Worm (Caenorhabditis elegans): Measurements from ENCODE around the gene glt-7.

glt-7 gene

DNA sequence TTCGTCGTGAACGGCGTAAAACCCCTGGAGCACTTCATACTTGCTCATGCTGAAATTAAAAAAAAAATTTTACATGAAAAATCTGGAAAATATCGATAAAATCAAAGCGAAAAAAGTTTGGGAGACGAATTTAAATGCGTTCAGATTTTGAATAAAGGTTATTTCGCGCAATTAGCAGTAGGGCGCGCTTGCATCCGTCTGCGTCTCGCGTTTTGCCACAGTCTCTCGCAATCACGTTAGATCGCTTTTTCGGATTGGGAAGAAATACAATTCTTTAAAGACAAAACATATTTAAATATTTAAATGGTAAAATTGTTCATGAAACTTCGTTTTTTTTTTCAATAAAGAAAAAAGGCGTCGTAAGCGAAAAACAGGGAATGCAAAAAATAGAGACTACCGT is 12.5 kb upstream of the glt-7 start, which contains the start of gene pig-1:
pig-1 (minus strand) TSS at position 49 of the 400 bp plus-strand sequence.
- peak; percentile 92 for TF ChIP-seq ces-1 (GFP tag; optimal IDR thresholded peaks at IDR 0.05)
- peak; percentile 49 for TF ChIP-seq pha-4 (tag; optimal IDR thresholded peaks at IDR 0.05)
- TF ChIP-seq blmp-1 (tag; optimal IDR thresholded peaks at IDR 0.05): no peak
- peak; percentile 67 for TF ChIP-seq lin-13 (tag; optimal IDR thresholded peaks at IDR 0.05)
- peak; percentile 47 for TF ChIP-seq lsy-2 (tag; optimal IDR thresholded peaks at IDR 0.05)
- TF ChIP-seq ceh-39 (tag; optimal IDR thresholded peaks at IDR 0.05): peak; percentile 17
- no peak for TF ChIP-seq nhr-76 (tag; optimal IDR thresholded peaks at IDR 0.05)
- peak; percentile 56 for TF ChIP-seq mep-1 (tag; optimal IDR thresholded peaks at IDR 0.05)
- TF ChIP-seq zip-8 (tag; optimal IDR thresholded peaks at IDR 0.05): no peak
- TF ChIP-seq nhr-12 (tag; optimal IDR thresholded peaks at IDR 0.05): no peak
- peak; percentile 24 for TF ChIP-seq mab-5 (tag; optimal IDR thresholded peaks at IDR 0.05)
- no peak for TF ChIP-seq lin-32 (GFP tag; optimal IDR thresholded peaks at IDR 0.05)
- TF ChIP-seq M03D4.4 (tag; optimal IDR thresholded peaks at IDR 0.05): no peak
- no peak for TF ChIP-seq unc-39 (tag; optimal IDR thresholded peaks at IDR 0.05)
- TF ChIP-seq ztf-11 (tag; optimal IDR thresholded peaks at IDR 0.05): no peak
- no peak for TF ChIP-seq unc-120 (tag; optimal IDR thresholded peaks at IDR 0.05; ENCODE audit: poor library complexity, severe bottlenecking)
- no peak for TF ChIP-seq ceh-43 (GFP tag; optimal IDR thresholded peaks at IDR 0.05)
- no peak for TF ChIP-seq tbx-8 (GFP tag; optimal IDR thresholded peaks at IDR 0.05)
- TF ChIP-seq unc-62 (GFP tag; optimal IDR thresholded peaks at IDR 0.05): no peak
- no peak for TF ChIP-seq ceh-83 (GFP tag; optimal IDR thresholded peaks at IDR 0.05)

ce11 chrIV:522566-522965 is 9.4 kb upstream of the glt-7 start:
- TF ChIP-seq unc-120 (tag; optimal IDR thresholded peaks at IDR 0.05; ENCODE audit: poor library complexity, severe bottlenecking) (no peak), mep-1 (tag; optimal IDR thresholded peaks at IDR 0.05) (no peak), cnd-1 (tag; optimal IDR thresholded peaks at IDR 0.05) (no peak), blmp-1 (tag; optimal IDR thresholded peaks at IDR 0.05) (no peak), flh-1 (GFP tag; optimal IDR thresholded peaks at IDR 0.05) (no peak), nhr-76 (tag; optimal IDR thresholded peaks at IDR 0.05) (no peak), pha-4 (tag; optimal IDR thresholded peaks at IDR 0.05) (no peak), ham-2 (GFP tag; optimal IDR thresholded peaks at IDR 0.05) (no peak), elt-3 (tag; optimal IDR thresholded peaks at IDR 0.05) (no peak), lin-13 (tag; optimal IDR thresholded peaks at IDR 0.05) (no peak), unc-62 (GFP tag; optimal IDR thresholded peaks at IDR 0.05) (no peak), drap-1 (GFP tag; optimal IDR thresholded peaks at IDR 0.05) (no peak), nhr-2 (tag; optimal IDR thresholded peaks at IDR 0.05) (no peak), M03D4.4 (tag; optimal IDR thresholded peaks at IDR 0.05) (no peak), elt-1 (tag; optimal IDR thresholded peaks at IDR 0.05; ENCODE audit: borderline replicate concordance, insufficient read depth) (no peak), ceh-39 (tag; optimal IDR thresholded peaks at IDR 0.05) (no peak), hlh-1 (tag; optimal IDR thresholded peaks at IDR 0.05) (no peak), ztf-11 (tag; optimal IDR thresholded peaks at IDR 0.05) (no peak), lin-32 (GFP tag; optimal IDR thresholded peaks at IDR 0.05) (no peak), sptf-1 (tag; optimal IDR thresholded peaks at IDR 0.05) (no peak)

ce11 chrIV:523595-523994 is 8.3 kb upstream of the glt-7 start, which contains the start of gene asm-3:
Gene asm-3, minus strand, starts transcription at chrIV:523809.
- TF ChIP-seq bed-3 (GFP tag; optimal IDR thresholded peaks at IDR 0.05) (no peak), snpc-4 (tag; optimal IDR thresholded peaks at IDR 0.05) (no peak), lsy-2 (tag; optimal IDR thresholded peaks at IDR 0.05) (no peak), ceh-39 (tag; optimal IDR thresholded peaks at IDR 0.05) (no peak), nhr-76 (tag; optimal IDR thresholded peaks at IDR 0.05) (no peak), pha-4 (tag; optimal IDR thresholded peaks at IDR 0.05) (no peak), cnd-1 (tag; optimal IDR thresholded peaks at IDR 0.05) (no peak), unc-39 (tag; optimal IDR thresholded peaks at IDR 0.05) (no peak), sptf-1 (tag; optimal IDR thresholded peaks at IDR 0.05) (no peak), M03D4.4 (tag; optimal IDR thresholded peaks at IDR 0.05) (no peak), nhr-12 (tag; optimal IDR thresholded peaks at IDR 0.05) (no peak), elt-1 (tag; optimal IDR thresholded peaks at IDR 0.05; ENCODE audit: borderline replicate concordance, insufficient read depth) (no peak), ceh-43 (GFP tag; optimal IDR thresholded peaks at IDR 0.05) (no peak), ceh-83 (GFP tag; optimal IDR thresholded peaks at IDR 0.05) (no peak), lin-32 (GFP tag; optimal IDR thresholded peaks at IDR 0.05) (no peak)

DNA sequence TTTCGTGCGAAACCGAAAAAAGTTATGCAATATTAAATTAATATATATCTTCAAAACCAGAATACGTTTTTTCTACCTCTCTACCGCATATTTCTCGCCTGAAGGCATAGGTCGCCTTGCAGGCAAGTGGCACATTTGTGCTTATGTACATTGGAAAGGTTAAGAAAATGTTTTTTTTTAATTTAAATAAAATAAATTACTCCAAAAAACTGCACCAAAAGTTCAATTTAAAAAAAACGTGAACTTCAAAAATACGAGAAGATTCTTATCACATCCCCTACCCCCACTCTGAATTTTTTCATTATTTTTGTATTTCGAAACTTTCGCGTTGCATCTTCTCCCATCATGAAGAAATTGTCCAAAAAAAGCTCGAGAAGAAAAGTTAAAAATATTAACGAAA is 7.6 kb upstream of the glt-7 start, which contains the start of gene W03G1.2:
W03G1.2 (plus strand) TSS at position 301 of the 400 bp plus-strand sequence.
- TF ChIP-seq ceh-83 (GFP tag; optimal IDR thresholded peaks at IDR 0.05) (no peak), hlh-1 (tag; optimal IDR thresholded peaks at IDR 0.05) (no peak), unc-120 (tag; optimal IDR thresholded peaks at IDR 0.05; ENCODE audit: poor library complexity, severe bottlenecking) (no peak), zip-8 (tag; optimal IDR thresholded peaks at IDR 0.05) (no peak), bed-3 (GFP tag; optimal IDR thresholded peaks at IDR 0.05) (no peak), nhr-76 (tag; optimal IDR thresholded peaks at IDR 0.05) (no peak)

All from whole organism, mixed stage, embryonic.